Worm (Caenorhabditis elegans): ENCODE data around the gene istr-1.

- TF ChIP-seq mdl-1 (tag; optimal IDR thresholded peaks at IDR 0.05) (no peak), nhr-77 (tag; optimal IDR thresholded peaks at IDR 0.05) (no peak)
These were observed 2.5 kb upstream of the istr-1 start, which contains the start of gene parn-1 for ce11 chrV:12695155-12695554.
